Worm (Caenorhabditis elegans): ENCODE measurements around the gene Y46B2A.4.

Gene Y46B2A.4

ce11 chrII:901632-902031 is 40.0 kb downstream of the Y46B2A.4 start, which contains the start of gene T07D3.2:
T07D3.2 (plus strand) TSS chrII:901932.
- TF ChIP-seq Y75B8A.6 (GFP tag; IDR thresholded peaks at IDR 0.05) (no peak), unc-62 (GFP tag; optimal IDR thresholded peaks at IDR 0.05 in 1 of 2) (peak in 1 of 2 experiments; percentile 21), unc-62 (tag; optimal IDR thresholded peaks at IDR 0.05) (no peak)

ce11 chrII:905335-905734 is 43.7 kb downstream of the Y46B2A.4 start:
- TF ChIP-seq ztf-11 (tag; optimal IDR thresholded peaks at IDR 0.05) (no peak), snpc-4 (tag; optimal IDR thresholded peaks at IDR 0.05) (peak; percentile 25), Y48G9A.11 (GFP tag; IDR thresholded peaks at IDR 0.05) (no peak), nhr-76 (tag; optimal IDR thresholded peaks at IDR 0.05) (no peak), set-16 (GFP tag; IDR thresholded peaks at IDR 0.05) (peak; percentile 46), lin-1 (GFP tag; IDR thresholded peaks at IDR 0.05) (no peak)

- TF ChIP-seq lir-3 (tag; optimal IDR thresholded peaks at IDR 0.05) (no peak), ztf-7 (tag; optimal IDR thresholded peaks at IDR 0.05) (no peak), spr-3 (GFP tag; optimal IDR thresholded peaks at IDR 0.05) (no peak), daf-16 (GFP tag; optimal IDR thresholded peaks at IDR 0.05) (no peak), daf-16 (tag; optimal IDR thresholded peaks at IDR 0.05) (no peak), aly-2 (tag; optimal IDR thresholded peaks at IDR 0.05) (no peak), dpl-1 (GFP tag; optimal IDR thresholded peaks at IDR 0.05) (no peak), dmd-8 (GFP tag; IDR thresholded peaks at IDR 0.05) (no peak), nhr-6 (tag; optimal IDR thresholded peaks at IDR 0.05) (no peak), snpc-4 (tag; optimal IDR thresholded peaks at IDR 0.05) (no peak), F26F4.8 (GFP tag; conservative IDR thresholded peaks at IDR 0.05) (no peak), ztf-11 (tag; optimal IDR thresholded peaks at IDR 0.05) (no peak), ceh-20 (GFP tag; IDR thresholded peaks at IDR 0.05) (no peak), F49E8.2 (tag; optimal IDR thresholded peaks at IDR 0.05; ENCODE audit: borderline replicate concordance) (no peak), lin-39 (tag; optimal IDR thresholded peaks at IDR 0.05) (no peak), aha-1 (tag) (no peak), ceh-82 (tag; optimal IDR thresholded peaks at IDR 0.05) (no peak), mxl-2 (GFP tag; conservative IDR thresholded peaks at IDR 0.05) (no peak), ceh-62 (tag; optimal IDR thresholded peaks at IDR 0.05) (no peak), Y75B8A.6 (GFP tag; IDR thresholded peaks at IDR 0.05) (no peak), dve-1 (tag; optimal IDR thresholded peaks at IDR 0.05; ENCODE audit: insufficient read depth) (no peak)
Measured at ce11 chrII:909554-909953, 47.9 kb downstream of the Y46B2A.4 start, which contains the start of the genes fbxc-24 and fbxc-27. fbxc-24 (minus strand) TSS chrII:909654. fbxc-27 (plus strand) TSS chrII:909769.

- TF ChIP-seq jun-1 (tag; optimal IDR thresholded peaks at IDR 0.05), result no peak
- TF ChIP-seq zag-1 (tag; optimal IDR thresholded peaks at IDR 0.05), result no peak
- TF ChIP-seq zip-2 (tag; optimal IDR thresholded peaks at IDR 0.05), result no peak
- no peak for TF ChIP-seq arid-1 (GFP tag; conservative IDR thresholded peaks at IDR 0.05)
- TF ChIP-seq aly-2 (tag; optimal IDR thresholded peaks at IDR 0.05), result no peak
- TF ChIP-seq lin-38 (GFP tag; IDR thresholded peaks at IDR 0.05), result no peak
- TF ChIP-seq hlh-11 (tag; optimal IDR thresholded peaks at IDR 0.05), result no peak
- TF ChIP-seq lsy-2 (tag; optimal IDR thresholded peaks at IDR 0.05), result no peak
Measured at ce11 chrII:911680-912079, 50.0 kb downstream of the Y46B2A.4 start, which contains the start of gene fbxc-31. fbxc-31 (plus strand) TSS chrII:911980.
